Fruit fly (Drosophila melanogaster) whole organism, embryonic: ENCODE data around the gene CG13096.

Experiments
- Atf3 ChIP-seq: fragments of 200-800 bp; sonication (Bioruptor generic); optimal IDR thresholded peaks from 3 replicates; lab custom pipeline; 2016; ENCODE audit warnings: missing biosample characterization, missing genetic modification characterization
- B-H1 ChIP-seq: fragments of 200-800 bp; sonication (Bioruptor generic); IDR thresholded peaks from 3 replicates; pipeline ENCODE4 v1.3.6; 2022; ENCODE audit warnings: missing biosample characterization, missing genetic modification characterization
- CG10267 ChIP-seq: fragments of 200-800 bp; sonication (Bioruptor generic); optimal IDR thresholded peaks from 2 replicates; lab custom pipeline; 2018; ENCODE audit warnings: missing biosample characterization, mild to moderate bottlenecking, missing genetic modification characterization, moderate library complexity
- CG12942 ChIP-seq: fragments of 200-800 bp; sonication (Bioruptor generic); optimal IDR thresholded peaks from 3 replicates; lab custom pipeline; 2016; ENCODE audit warnings: missing biosample characterization, missing genetic modification characterization
- CG13296 ChIP-seq: fragments of 200-800 bp; sonication (Bioruptor generic); optimal IDR thresholded peaks from 3 replicates; lab custom pipeline; 2018; ENCODE audit warnings: missing biosample characterization, mild to moderate bottlenecking, missing genetic modification characterization
- CG14014 ChIP-seq: fragments of 200-800 bp; sonication (Bioruptor generic); IDR thresholded peaks from 2 replicates; pipeline ENCODE4 v1.3.6; 2022; ENCODE audit warnings: missing biosample characterization, missing genetic modification characterization
- CG15269 ChIP-seq: fragments of 200-800 bp; sonication (Bioruptor generic); optimal IDR thresholded peaks from 2 replicates; lab custom pipeline; 2018; ENCODE audit warnings: missing biosample characterization, mild to moderate bottlenecking, missing genetic modification characterization, moderate library complexity
- CG1647 ChIP-seq: fragments of 200-800 bp; sonication (Bioruptor generic); optimal IDR thresholded peaks from 3 replicates; lab custom pipeline; 2016; ENCODE audit warnings: missing biosample characterization, missing genetic modification characterization
- CG16863 ChIP-seq: fragments of 200-800 bp; sonication (Bioruptor generic); optimal IDR thresholded peaks from 3 replicates; lab custom pipeline; 2016; ENCODE audit warnings: missing biosample characterization, missing genetic modification characterization
- CG18011 ChIP-seq: fragments of 200-800 bp; sonication (Bioruptor generic); optimal IDR thresholded peaks from 2 replicates; lab custom pipeline; 2017; ENCODE audit warnings: missing biosample characterization, missing genetic modification characterization, mild to moderate bottlenecking, moderate library complexity, missing genotype
- CG18262 ChIP-seq: fragments of 200-800 bp; optimal IDR thresholded peaks from 3 replicates; lab custom pipeline; 2019; ENCODE audit warnings: missing biosample characterization, mild to moderate bottlenecking, missing genetic modification characterization, moderate library complexity
- CG18476 ChIP-seq: fragments of 200-800 bp; sonication (Bioruptor generic); optimal IDR thresholded peaks from 2 replicates; lab custom pipeline; 2016; ENCODE audit warnings: missing biosample characterization, mild to moderate bottlenecking, missing genetic modification characterization
- CG18599 ChIP-seq: fragments of 200-800 bp; sonication (Bioruptor generic); optimal IDR thresholded peaks from 3 replicates; lab custom pipeline; 2017; ENCODE audit warnings: missing biosample characterization, missing genetic modification characterization, mild to moderate bottlenecking, moderate library complexity, missing genetic modification reagents
- CG3163 ChIP-seq: fragments of 200-800 bp; sonication (Bioruptor generic); optimal IDR thresholded peaks from 3 replicates; lab custom pipeline; 2016; ENCODE audit warnings: missing biosample characterization, missing genetic modification characterization
- CG34376 ChIP-seq: fragments of 200-800 bp; sonication (Bioruptor generic); optimal IDR thresholded peaks from 2 replicates; lab custom pipeline; 2018; ENCODE audit warnings: missing biosample characterization, mild to moderate bottlenecking, missing genetic modification characterization
- CG4707 ChIP-seq: fragments of 200-800 bp; sonication (Bioruptor generic); optimal IDR thresholded peaks from 2 replicates; lab custom pipeline; 2018; ENCODE audit warnings: missing biosample characterization, mild to moderate bottlenecking, missing genetic modification characterization, moderate library complexity
- CG6654 ChIP-seq: fragments of 200-800 bp; sonication (Bioruptor generic); optimal IDR thresholded peaks from 2 replicates; lab custom pipeline; 2017; ENCODE audit warnings: missing biosample characterization, mild to moderate bottlenecking, missing genetic modification characterization
- CG7556 ChIP-seq: fragments of 200-800 bp; sonication (Bioruptor generic); optimal IDR thresholded peaks from 2 replicates; lab custom pipeline; 2017; ENCODE audit warnings: missing biosample characterization, mild to moderate bottlenecking, missing genetic modification characterization
- CG8089 ChIP-seq: fragments of 200-800 bp; sonication (Bioruptor generic); optimal IDR thresholded peaks from 3 replicates; lab custom pipeline; 2016; ENCODE audit warnings: missing biosample characterization, missing genetic modification characterization
- D ChIP-seq, 2 experiments: fragments of 200-800 bp in 1 of 2; fragments of >200 bp in 1 of 2; sonication (Bioruptor generic) in 1 of 2; optimal IDR thresholded peaks; 2 replicates in 1 of 2; 3 replicates in 1 of 2; lab custom pipeline; 2017; ENCODE audit warnings: mild to moderate bottlenecking in 1 of 2, missing biosample characterization in 1 of 2, missing genetic modification characterization in 1 of 2, missing genetic modification reagents in 1 of 2
- D19A ChIP-seq: fragments of 200-800 bp; optimal IDR thresholded peaks from 3 replicates; lab custom pipeline; 2019; ENCODE audit warnings: missing biosample characterization, mild to moderate bottlenecking, missing genetic modification characterization, moderate library complexity
- Dip3 ChIP-seq: fragments of 200-800 bp; sonication (Bioruptor generic); optimal IDR thresholded peaks from 3 replicates; lab custom pipeline; 2016; ENCODE audit warnings: missing biosample characterization, missing genetic modification characterization
- Dref ChIP-seq: fragments of 200-800 bp; sonication (Bioruptor generic); IDR thresholded peaks from 2 replicates; pipeline ENCODE4 v1.3.6; 2022; ENCODE audit warnings: missing biosample characterization, missing genetic modification characterization
- Drgx ChIP-seq: fragments of 200-800 bp; sonication (Bioruptor generic); IDR thresholded peaks from 2 replicates; pipeline ENCODE4 v1.3.6; 2022; ENCODE audit warnings: missing biosample characterization, missing genetic modification characterization
- Gug ChIP-seq: fragments of 200-800 bp; sonication (Bioruptor generic); IDR thresholded peaks from 4 replicates; pipeline ENCODE4 v1.3.6; 2022; ENCODE audit warnings: missing biosample characterization, missing genetic modification characterization
- HLH3B ChIP-seq: fragments of 200-800 bp; sonication (Bioruptor generic); IDR thresholded peaks from 2 replicates; pipeline ENCODE4 v1.3.6; 2022; ENCODE audit warnings: missing biosample characterization, missing genetic modification characterization
- Hmx ChIP-seq: fragments of 200-800 bp; sonication (Bioruptor generic); optimal IDR thresholded peaks from 2 replicates; lab custom pipeline; 2016; ENCODE audit warnings: missing biosample characterization, missing genetic modification characterization
- Mad ChIP-seq: fragments of 200-800 bp; sonication (Bioruptor generic); optimal IDR thresholded peaks from 2 replicates; lab custom pipeline; 2016; ENCODE audit warnings: missing biosample characterization, missing genetic modification characterization
- Nf-YC ChIP-seq: fragments of 200-800 bp; optimal IDR thresholded peaks from 3 replicates; lab custom pipeline; 2019; ENCODE audit warnings: missing biosample characterization, mild to moderate bottlenecking, missing genetic modification characterization, moderate library complexity
- Oaz ChIP-seq: fragments of 200-800 bp; sonication (Bioruptor generic); IDR thresholded peaks from 2 replicates; pipeline ENCODE4 v1.3.6; 2022; ENCODE audit warnings: missing biosample characterization, missing genetic modification characterization
- Poxn ChIP-seq: fragments of 200-800 bp; sonication (Bioruptor generic); IDR thresholded peaks from 2 replicates; pipeline ENCODE4 v1.3.6; 2022; ENCODE audit warnings: missing biosample characterization, missing genetic modification characterization
- Ravus ChIP-seq: fragments of 200-800 bp; sonication (Bioruptor generic); IDR thresholded peaks from 2 replicates; pipeline ENCODE4 v1.3.6; 2022; ENCODE audit warnings: missing biosample characterization, missing genetic modification characterization
- abd-A ChIP-seq: fragments of 200-800 bp; sonication (Bioruptor generic); optimal IDR thresholded peaks from 3 replicates; lab custom pipeline; 2019; ENCODE audit warnings: missing biosample characterization, mild to moderate bottlenecking, missing genetic modification characterization, moderate library complexity
- az2 ChIP-seq: fragments of 200-800 bp; sonication (Bioruptor generic); optimal IDR thresholded peaks from 3 replicates; lab custom pipeline; 2016; ENCODE audit warnings: missing biosample characterization, missing genetic modification characterization
- btn ChIP-seq: fragments of 200-800 bp; sonication (Bioruptor generic); optimal IDR thresholded peaks from 2 replicates; lab custom pipeline; 2016; ENCODE audit warnings: missing biosample characterization, missing genetic modification characterization
- cas ChIP-seq: fragments of 200-800 bp; sonication (Bioruptor generic); IDR thresholded peaks from 2 replicates; pipeline ENCODE4 v1.3.6; 2022; ENCODE audit warnings: missing biosample characterization, missing genetic modification characterization
- caup ChIP-seq: fragments of 200-800 bp; sonication (Bioruptor generic); optimal IDR thresholded peaks from 3 replicates; lab custom pipeline; 2017; ENCODE audit warnings: missing biosample characterization, mild to moderate bottlenecking, missing genetic modification characterization, moderate library complexity; ENCODE audit not compliant: severe bottlenecking
- ci ChIP-seq: fragments of 200-800 bp; sonication (Bioruptor generic); IDR thresholded peaks from 3 replicates; pipeline ENCODE4 v1.3.6; 2022; ENCODE audit warnings: missing biosample characterization, missing genetic modification characterization
- emc ChIP-seq: fragments of 200-800 bp; sonication (Bioruptor generic); optimal IDR thresholded peaks from 2 replicates; lab custom pipeline; 2016; ENCODE audit warnings: missing biosample characterization, missing genetic modification characterization
- ems ChIP-seq: fragments of 200-800 bp; sonication (Bioruptor generic); optimal IDR thresholded peaks from 3 replicates; lab custom pipeline; 2016; ENCODE audit warnings: missing biosample characterization, missing genetic modification characterization
- ind ChIP-seq: fragments of 200-800 bp; sonication (Bioruptor generic); optimal IDR thresholded peaks from 3 replicates; lab custom pipeline; 2016; ENCODE audit warnings: missing biosample characterization, missing genetic modification characterization
- jing ChIP-seq: fragments of 200-800 bp; sonication (Bioruptor generic); optimal IDR thresholded peaks from 2 replicates; lab custom pipeline; 2018; ENCODE audit warnings: missing biosample characterization, mild to moderate bottlenecking, missing genetic modification characterization
- kni ChIP-seq: fragments of 200-800 bp; sonication (Bioruptor generic); optimal IDR thresholded peaks from 3 replicates; lab custom pipeline; 2017; ENCODE audit warnings: mild to moderate bottlenecking, missing biosample characterization, missing genetic modification reagents, missing genetic modification characterization
- lmd ChIP-seq: fragments of 200-800 bp; sonication (Bioruptor generic); IDR thresholded peaks from 2 replicates; pipeline ENCODE4 v1.3.6; 2022; ENCODE audit warnings: missing biosample characterization, missing genetic modification characterization
- maf-S ChIP-seq: fragments of 200-800 bp; sonication (Bioruptor generic); optimal IDR thresholded peaks from 2 replicates; lab custom pipeline; 2016; ENCODE audit warnings: missing biosample characterization, missing genetic modification characterization
- nmo ChIP-seq: fragments of 200-800 bp; sonication (Bioruptor generic); optimal IDR thresholded peaks from 2 replicates; lab custom pipeline; 2018; ENCODE audit warnings: missing biosample characterization, mild to moderate bottlenecking, missing genetic modification characterization, moderate library complexity
- pho ChIP-seq: fragments of 200-800 bp; sonication (Bioruptor generic); optimal IDR thresholded peaks from 2 replicates; lab custom pipeline; 2016; ENCODE audit warnings: missing biosample characterization, missing genetic modification characterization
- schlank ChIP-seq: fragments of 200-800 bp; sonication (Bioruptor generic); optimal IDR thresholded peaks from 2 replicates; lab custom pipeline; 2018; ENCODE audit warnings: missing biosample characterization, mild to moderate bottlenecking, missing genetic modification characterization
- slou ChIP-seq: fragments of 200-800 bp; sonication (Bioruptor generic); optimal IDR thresholded peaks from 3 replicates; lab custom pipeline; 2016; ENCODE audit warnings: missing biosample characterization, missing genetic modification characterization
- ssp ChIP-seq: fragments of 200-800 bp; sonication (Bioruptor generic); IDR thresholded peaks from 2 replicates; pipeline ENCODE4 v1.3.6; 2022; ENCODE audit warnings: missing biosample characterization, missing genetic modification characterization
- vfl ChIP-seq: fragments of 200-800 bp; sonication (Bioruptor generic); optimal IDR thresholded peaks from 2 replicates; lab custom pipeline; 2016; ENCODE audit warnings: missing biosample characterization, missing genetic modification characterization
- yki ChIP-seq: fragments of >200 bp; optimal IDR thresholded peaks from 3 replicates; lab custom pipeline; 2018
- z ChIP-seq: fragments of 200-800 bp; sonication (Bioruptor generic); IDR thresholded peaks from 3 replicates; pipeline ENCODE4 v1.3.6; 2022; ENCODE audit warnings: missing biosample characterization, missing genetic modification characterization

Gene CG13096

DNA sequence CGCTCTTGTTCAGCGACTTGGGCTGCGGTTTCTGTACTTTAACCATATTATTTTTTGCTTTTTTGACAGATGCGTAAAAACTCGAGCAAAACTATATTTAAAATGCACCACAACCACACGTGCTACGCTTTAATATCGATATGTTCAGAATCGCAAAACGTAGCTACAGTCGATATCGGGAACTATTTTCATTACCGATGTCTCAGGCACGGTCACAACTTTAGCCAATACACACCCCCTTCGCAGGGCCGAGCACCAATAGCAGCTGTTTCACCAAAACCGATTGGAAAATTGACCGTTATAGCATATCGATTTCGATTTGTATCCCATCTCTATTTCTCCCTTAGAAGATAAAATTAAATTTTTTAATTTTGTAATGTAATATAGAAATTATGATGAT, at the start of gene CG13096 (continued):
- TF ChIP-seq z (GFP tag; lab: Robert Waterston, UW) (no peak), CG6654 (GFP tag; lab: Kevin White, UChicago) (no peak), vfl (GFP tag; lab: Kevin White, UChicago) (no peak), Poxn (GFP tag; lab: Robert Waterston, UW) (no peak), Oaz (GFP tag; lab: Robert Waterston, UW) (no peak), Dref (GFP tag; lab: Robert Waterston, UW) (peak; percentile 100), ssp (GFP tag; lab: Robert Waterston, UW) (no peak), CG14014 (GFP tag; lab: Robert Waterston, UW) (no peak), B-H1 (GFP tag; lab: Robert Waterston, UW) (no peak), ems (GFP tag; lab: Kevin White, UChicago) (no peak), caup (GFP tag; lab: Kevin White, UChicago) (no peak), CG10267 (peak; percentile 74), pho (GFP tag; lab: Kevin White, UChicago) (peak; percentile 39), CG15269 (tag; lab: Kevin White, UChicago) (no peak), Mad (GFP tag; lab: Kevin White, UChicago) (peak; percentile 49), Hmx (GFP tag; lab: Kevin White, UChicago) (no peak), Gug (GFP tag; lab: Robert Waterston, UW) (peak; percentile 9; the same call in 1 of the 4 replicates), D (optimal IDR thresholded peaks at IDR 0.05; lab: Kevin White, UChicago) (no peak), D (GFP tag; optimal IDR thresholded peaks at IDR 0.05; lab: Kevin White, UChicago) (no peak), CG8089 (GFP tag; lab: Kevin White, UChicago) (no peak), yki (lab: Kevin White, UChicago) (no peak), CG18011 (GFP tag; lab: Kevin White, UChicago) (no peak), HLH3B (GFP tag; lab: Robert Waterston, UW) (no peak), CG1647 (GFP tag; lab: Kevin White, UChicago) (no peak), az2 (GFP tag; lab: Kevin White, UChicago) (no peak), ind (no peak), slou (GFP tag; lab: Kevin White, UChicago) (no peak), btn (no peak), CG3163 (no peak), nmo (GFP tag; lab: Kevin White, UChicago) (peak; percentile 71), CG13296 (GFP tag; lab: Kevin White, UChicago) (no peak), maf-S (GFP tag; lab: Kevin White, UChicago) (peak; percentile 6), cas (no peak), D19A (tag; lab: Kevin White, UChicago) (no peak), Drgx (no peak), abd-A (tag; lab: Kevin White, UChicago) (no peak), Dip3 (no peak), CG4707 (GFP tag; lab: Kevin White, UChicago) (no peak), CG18476 (GFP tag; lab: Kevin White, UChicago) (no peak), CG18599 (GFP tag; lab: Kevin White, UChicago) (no peak), CG18262 (tag; lab: Kevin White, UChicago) (peak; percentile 12), kni (no peak), ci (GFP tag; lab: Robert Waterston, UW) (no peak; the same call in 2 of the 3 replicates), CG34376 (peak; percentile 8), CG16863 (no peak), jing (no peak), Atf3 (GFP tag; lab: Kevin White, UChicago) (no peak), CG12942 (GFP tag; lab: Kevin White, UChicago) (no peak), CG7556 (GFP tag; lab: Kevin White, UChicago) (no peak), schlank (tag; lab: Kevin White, UChicago) (no peak), Ravus (no peak), emc (GFP tag; lab: Kevin White, UChicago) (no peak), Nf-YC (tag; lab: Kevin White, UChicago) (peak; percentile 81), lmd (GFP tag; lab: Robert Waterston, UW) (no peak)
